Fruit fly (Drosophila melanogaster): ENCODE results near the gene CG14989.
A peak's percentile ranks its signal among the peaks of the same experiment; 100 is the strongest.

The CG14989 gene

dm6 chr3L:4102496-4103257 is 15.3 kb downstream of the CG14989 start, which contains the start of gene CG14995 (continued):
- TF ChIP-seq CG3281 (GFP tag; optimal IDR thresholded peaks at IDR 0.05) (peak; percentile 44), gfzf (GFP tag; optimal IDR thresholded peaks at IDR 0.05) (no peak), Dbx (GFP tag; IDR thresholded peaks at IDR 0.05) (0 out of 3 replicates have a peak, but pooled peaks have one; percentile 23), lov (optimal IDR thresholded peaks at IDR 0.05) (no peak), lov (GFP tag; IDR thresholded peaks at IDR 0.05) (no peak), CG2678 (tag; optimal IDR thresholded peaks at IDR 0.05) (peak; percentile 33), Meics (GFP tag; optimal IDR thresholded peaks at IDR 0.05) (peak; percentile 20), vvl (GFP tag; IDR thresholded peaks at IDR 0.05) (peak; percentile 49; the same call in 1 of the 2 replicates), gce (GFP tag; IDR thresholded peaks at IDR 0.05) (no peak), wor (GFP tag; IDR thresholded peaks at IDR 0.05) (no peak), br (optimal IDR thresholded peaks at IDR 0.05) (no peak)

- TF ChIP-seq CG7963 (GFP tag; IDR thresholded peaks at IDR 0.05; ENCODE audit: partially characterized antibody) (peak; percentile 56; the same call in 2 of the 3 replicates), trem (tag; optimal IDR thresholded peaks at IDR 0.05) (peak; percentile 5), CG16813 (GFP tag; IDR thresholded peaks at IDR 0.05; ENCODE audit: partially characterized antibody) (peak; percentile 45), sd (tag; optimal IDR thresholded peaks at IDR 0.05) (peak; percentile 82), Lim3 (GFP tag; IDR thresholded peaks at IDR 0.05) (no peak), CG4730 (GFP tag; IDR thresholded peaks at IDR 0.05) (no peak), CG34422 (GFP tag; IDR thresholded peaks at IDR 0.05) (peak; percentile 55; the same call in 1 of the 3 replicates), ase (GFP tag; IDR thresholded peaks at IDR 0.05) (no peak), sc (optimal IDR thresholded peaks at IDR 0.05) (no peak), sc (GFP tag; optimal IDR thresholded peaks at IDR 0.05) (no peak), Aef1 (GFP tag; IDR thresholded peaks at IDR 0.05) (peak; percentile 58), dpn (GFP tag; optimal IDR thresholded peaks at IDR 0.05) (no peak), MESR4 (GFP tag; optimal IDR thresholded peaks at IDR 0.05) (peak; percentile 75), CG33557 (GFP tag; optimal IDR thresholded peaks at IDR 0.05) (no peak), Side (GFP tag; optimal IDR thresholded peaks at IDR 0.05) (no peak), NC2α (GFP tag; optimal IDR thresholded peaks at IDR 0.05) (no peak), knrl (GFP tag; IDR thresholded peaks at IDR 0.05; ENCODE audit: partially characterized antibody) (peak; percentile 39; the same call in 2 of the 3 replicates), Awh (GFP tag; IDR thresholded peaks at IDR 0.05) (no peak), CG10431 (GFP tag; optimal IDR thresholded peaks at IDR 0.05) (no peak), bowl (GFP tag; IDR thresholded peaks at IDR 0.05) (no peak), CG15514 (GFP tag; optimal IDR thresholded peaks at IDR 0.05) (peak; percentile 54), CG9727 (GFP tag; optimal IDR thresholded peaks at IDR 0.05) (no peak), grau (tag; optimal IDR thresholded peaks at IDR 0.05) (no peak), jing (GFP tag; optimal IDR thresholded peaks at IDR 0.05) (no peak), crol (GFP tag; IDR thresholded peaks at IDR 0.05) (peak; percentile 95), CG7556 (GFP tag; optimal IDR thresholded peaks at IDR 0.05) (no peak), CG7928 (GFP tag; optimal IDR thresholded peaks at IDR 0.05) (no peak), CG10543 (GFP tag; optimal IDR thresholded peaks at IDR 0.05) (peak; percentile 90), Pdp1 (GFP tag; optimal IDR thresholded peaks at IDR 0.05) (peak in 1 of 2 experiments; percentile 95), CTCF (GFP tag; optimal IDR thresholded peaks at IDR 0.05) (no peak), sr (GFP tag; IDR thresholded peaks at IDR 0.05) (no peak), klu (GFP tag; IDR thresholded peaks at IDR 0.05) (no peak), CG7372 (GFP tag; IDR thresholded peaks at IDR 0.05) (no peak), trh (GFP tag; optimal IDR thresholded peaks at IDR 0.05) (no peak), inv (GFP tag; IDR thresholded peaks at IDR 0.05; ENCODE audit: partially characterized antibody) (peak; percentile 46), Nf-YB (GFP tag; optimal IDR thresholded peaks at IDR 0.05) (no peak)
These were observed 16.2 kb downstream of the CG14989 start, which contains the start of gene Fit1 for dm6 chr3L:4103258-4104247. Gene Fit1 (plus strand): TSS chr3L:4103564.

Measured in whole organism, embryonic.